Fruit fly (Drosophila melanogaster) whole organism, embryonic: ENCODE measurements around the gene CG43338.

Experiments used
- BEAF-32 ChIP-seq: fragments of 200-800 bp; sonication (Bioruptor generic); optimal IDR thresholded peaks from 3 replicates; lab custom pipeline; 2017; ENCODE audit warnings: missing biosample characterization, missing genetic modification characterization, mild to moderate bottlenecking, moderate library complexity, missing genetic modification reagents
- CG10543 ChIP-seq: fragments of 200-800 bp; sonication (Bioruptor generic); optimal IDR thresholded peaks from 3 replicates; lab custom pipeline; 2017; ENCODE audit warnings: missing biosample characterization, mild to moderate bottlenecking, missing genetic modification characterization, moderate library complexity
- CG12155 ChIP-seq: fragments of 200-800 bp; sonication (Bioruptor generic); optimal IDR thresholded peaks from 3 replicates; lab custom pipeline; 2016; ENCODE audit warnings: missing biosample characterization, missing genetic modification characterization
- CG13296 ChIP-seq: fragments of 200-800 bp; sonication (Bioruptor generic); optimal IDR thresholded peaks from 3 replicates; lab custom pipeline; 2018; ENCODE audit warnings: missing biosample characterization, mild to moderate bottlenecking, missing genetic modification characterization
- CG14710 ChIP-seq: fragments of 200-800 bp; sonication (Bioruptor generic); optimal IDR thresholded peaks from 3 replicates; lab custom pipeline; 2019; ENCODE audit warnings: missing biosample characterization, mild to moderate bottlenecking, missing genetic modification characterization, moderate library complexity
- CG15011 ChIP-seq: fragments of 200-800 bp; sonication (Bioruptor generic); optimal IDR thresholded peaks from 3 replicates; lab custom pipeline; 2018; ENCODE audit warnings: missing biosample characterization, mild to moderate bottlenecking, missing genetic modification characterization
- CG15269 ChIP-seq: fragments of 200-800 bp; sonication (Bioruptor generic); optimal IDR thresholded peaks from 2 replicates; lab custom pipeline; 2018; ENCODE audit warnings: missing biosample characterization, mild to moderate bottlenecking, missing genetic modification characterization, moderate library complexity
- CG15514 ChIP-seq: fragments of 200-800 bp; sonication (Bioruptor generic); optimal IDR thresholded peaks from 3 replicates; lab custom pipeline; 2017; ENCODE audit warnings: missing biosample characterization, missing genetic modification characterization, mild to moderate bottlenecking, moderate library complexity, missing genetic modification reagents
- CG1603 ChIP-seq: fragments of 200-800 bp; sonication (Bioruptor generic); optimal IDR thresholded peaks from 2 replicates; lab custom pipeline; 2019; ENCODE audit warnings: missing biosample characterization, mild to moderate bottlenecking, missing genetic modification characterization, moderate library complexity
- CG17385 ChIP-seq: fragments of 200-800 bp; sonication (Bioruptor generic); optimal IDR thresholded peaks from 3 replicates; lab custom pipeline; 2018; ENCODE audit warnings: missing biosample characterization, mild to moderate bottlenecking, missing genetic modification characterization
- CG2129 ChIP-seq: fragments of 200-800 bp; sonication (Bioruptor generic); IDR thresholded peaks from 2 replicates; pipeline ENCODE4 v1.3.6; 2022; ENCODE audit warnings: missing biosample characterization, missing genetic modification characterization; ENCODE audit not compliant: partially characterized antibody
- CG2202 ChIP-seq: fragments of 200-800 bp; sonication (Bioruptor generic); optimal IDR thresholded peaks from 2 replicates; lab custom pipeline; 2018; ENCODE audit warnings: missing biosample characterization, mild to moderate bottlenecking, missing genetic modification characterization
- CG34376 ChIP-seq: fragments of 200-800 bp; sonication (Bioruptor generic); optimal IDR thresholded peaks from 2 replicates; lab custom pipeline; 2018; ENCODE audit warnings: missing biosample characterization, mild to moderate bottlenecking, missing genetic modification characterization
- CG4424 ChIP-seq: fragments of 200-800 bp; sonication (Bioruptor generic); optimal IDR thresholded peaks from 3 replicates; lab custom pipeline; 2016; ENCODE audit warnings: missing biosample characterization, missing genetic modification characterization
- CG4820 ChIP-seq: fragments of 200-800 bp; sonication (Bioruptor generic); optimal IDR thresholded peaks from 3 replicates; lab custom pipeline; 2016; ENCODE audit warnings: missing biosample characterization, missing genetic modification characterization
- CG6175 ChIP-seq: fragments of 200-800 bp; sonication (Bioruptor generic); IDR thresholded peaks from 3 replicates; pipeline ENCODE4 v1.3.6; 2022; ENCODE audit warnings: missing biosample characterization, missing genetic modification characterization
- CG8388 ChIP-seq: fragments of 200-800 bp; sonication (Bioruptor generic); optimal IDR thresholded peaks from 2 replicates; lab custom pipeline; 2019; ENCODE audit warnings: missing biosample characterization, mild to moderate bottlenecking, missing genetic modification characterization, moderate library complexity
- CkIIα-i1 ChIP-seq: fragments of 200-800 bp; sonication (Bioruptor generic); IDR thresholded peaks from 2 replicates; pipeline ENCODE4 v1.3.6; 2022; ENCODE audit warnings: missing biosample characterization, missing genetic modification characterization
- Doc3 ChIP-seq: fragments of 200-800 bp; sonication (Bioruptor generic); IDR thresholded peaks from 3 replicates; pipeline ENCODE4 v1.3.6; 2022; ENCODE audit warnings: missing biosample characterization, missing genetic modification characterization; ENCODE audit not compliant: partially characterized antibody
- Dp ChIP-seq: fragments of 200-800 bp; sonication (Bioruptor generic); optimal IDR thresholded peaks from 2 replicates; lab custom pipeline; 2018; ENCODE audit warnings: missing biosample characterization, mild to moderate bottlenecking, missing genetic modification characterization, moderate library complexity
- Dref ChIP-seq: fragments of 200-800 bp; sonication (Bioruptor generic); IDR thresholded peaks from 2 replicates; pipeline ENCODE4 v1.3.6; 2022; ENCODE audit warnings: missing biosample characterization, missing genetic modification characterization
- Eip74EF ChIP-seq, 2 experiments: fragments of 200-800 bp in 1 of 2; fragments of >200 bp in 1 of 2; sonication (Bioruptor generic) in 1 of 2; optimal IDR thresholded peaks; 2 replicates each; lab custom pipeline; 2017 to 2019; ENCODE audit warnings: missing biosample characterization in 2 of 2, missing genetic modification characterization in 2 of 2, mild to moderate bottlenecking in 1 of 2, moderate library complexity in 1 of 2
- Ets97D ChIP-seq: fragments of 200-800 bp; sonication (Bioruptor generic); optimal IDR thresholded peaks from 3 replicates; lab custom pipeline; 2016; ENCODE audit warnings: missing biosample characterization, missing genetic modification characterization
- MESR4 ChIP-seq: fragments of 200-800 bp; sonication (Bioruptor generic); optimal IDR thresholded peaks from 2 replicates; lab custom pipeline; 2018; ENCODE audit warnings: missing biosample characterization, mild to moderate bottlenecking, missing genetic modification characterization, moderate library complexity
- MTF-1 ChIP-seq: fragments of 200-800 bp; sonication (Bioruptor generic); optimal IDR thresholded peaks from 2 replicates; lab custom pipeline; 2018; ENCODE audit warnings: missing biosample characterization, mild to moderate bottlenecking, missing genetic modification characterization, borderline replicate concordance
- Oaz ChIP-seq: fragments of 200-800 bp; sonication (Bioruptor generic); IDR thresholded peaks from 2 replicates; pipeline ENCODE4 v1.3.6; 2022; ENCODE audit warnings: missing biosample characterization, missing genetic modification characterization
- Pdp1 ChIP-seq, 2 experiments: fragments of 200-800 bp; sonication (Bioruptor generic); optimal IDR thresholded peaks; 3 replicates each; lab custom pipeline; 2016; ENCODE audit warnings: missing biosample characterization in 2 of 2, missing genetic modification characterization in 2 of 2, mild to moderate bottlenecking in 1 of 2, moderate library complexity in 1 of 2
- Sin3A ChIP-seq: fragments of >200 bp; optimal IDR thresholded peaks from 2 replicates; lab custom pipeline; 2018
- aop ChIP-seq: fragments of 200-800 bp; sonication (Bioruptor generic); IDR thresholded peaks from 2 replicates; pipeline ENCODE4 v1.3.6; 2022; ENCODE audit warnings: missing biosample characterization, missing genetic modification characterization
- cg ChIP-seq: fragments of 200-800 bp; sonication (Bioruptor generic); optimal IDR thresholded peaks from 3 replicates; lab custom pipeline; 2019; ENCODE audit warnings: missing biosample characterization, mild to moderate bottlenecking, missing genetic modification characterization, moderate library complexity
- chif ChIP-seq, 2 experiments: fragments of 200-800 bp; sonication (Bioruptor generic); optimal IDR thresholded peaks; 3 replicates each; lab custom pipeline; 2016; ENCODE audit warnings: missing biosample characterization in 2 of 2, missing genetic modification characterization in 2 of 2
- chn ChIP-seq: fragments of 200-800 bp; sonication (Bioruptor generic); optimal IDR thresholded peaks from 2 replicates; lab custom pipeline; 2016; ENCODE audit warnings: missing biosample characterization, missing genetic modification characterization
- ci ChIP-seq: fragments of 200-800 bp; sonication (Bioruptor generic); IDR thresholded peaks from 3 replicates; pipeline ENCODE4 v1.3.6; 2022; ENCODE audit warnings: missing biosample characterization, missing genetic modification characterization
- crp ChIP-seq, 2 experiments: fragments of 200-800 bp; sonication (Bioruptor generic); optimal IDR thresholded peaks; 2 replicates in 1 of 2; 3 replicates in 1 of 2; lab custom pipeline; 2017; ENCODE audit warnings: missing biosample characterization in 2 of 2, missing genetic modification characterization in 2 of 2, mild to moderate bottlenecking in 1 of 2, moderate library complexity in 1 of 2
- dimm ChIP-seq: fragments of 200-800 bp; sonication (Bioruptor generic); IDR thresholded peaks from 2 replicates; pipeline ENCODE4 v1.3.6; 2022; ENCODE audit warnings: missing biosample characterization, missing genetic modification characterization
- fru ChIP-seq: fragments of >200 bp; optimal IDR thresholded peaks from 2 replicates; lab custom pipeline; 2017
- gfzf ChIP-seq: fragments of 200-800 bp; sonication (Bioruptor generic); optimal IDR thresholded peaks from 2 replicates; lab custom pipeline; 2016; ENCODE audit warnings: missing biosample characterization, mild to moderate bottlenecking, missing genetic modification characterization, moderate library complexity
- knrl ChIP-seq: fragments of 200-800 bp; sonication (Bioruptor generic); IDR thresholded peaks from 3 replicates; pipeline ENCODE4 v1.3.6; 2022; ENCODE audit warnings: missing biosample characterization, missing genetic modification characterization; ENCODE audit not compliant: partially characterized antibody
- lbe ChIP-seq: fragments of 200-800 bp; sonication (Bioruptor generic); optimal IDR thresholded peaks from 2 replicates; lab custom pipeline; 2016; ENCODE audit warnings: missing biosample characterization, mild to moderate bottlenecking, missing genetic modification characterization
- luna ChIP-seq: fragments of 200-800 bp; sonication (Bioruptor generic); optimal IDR thresholded peaks from 2 replicates; lab custom pipeline; 2016; ENCODE audit warnings: missing biosample characterization, missing genetic modification characterization
- mld ChIP-seq: fragments of 200-800 bp; sonication (Bioruptor generic); IDR thresholded peaks from 3 replicates; pipeline ENCODE4 v1.3.6; 2022; ENCODE audit warnings: missing biosample characterization, missing genetic modification characterization; ENCODE audit not compliant: partially characterized antibody
- onecut ChIP-seq: fragments of 200-800 bp; sonication (Bioruptor generic); IDR thresholded peaks from 2 replicates; pipeline ENCODE4 v1.3.6; 2022; ENCODE audit warnings: missing biosample characterization, missing genetic modification characterization
- pho ChIP-seq: fragments of 200-800 bp; sonication (Bioruptor generic); optimal IDR thresholded peaks from 2 replicates; lab custom pipeline; 2016; ENCODE audit warnings: missing biosample characterization, missing genetic modification characterization
- pnt ChIP-seq: fragments of 200-800 bp; sonication (Bioruptor generic); optimal IDR thresholded peaks from 3 replicates; lab custom pipeline; 2016; ENCODE audit warnings: missing biosample characterization, missing genetic modification characterization
- sc ChIP-seq, 3 experiments: fragments of >200 bp in 2 of 3; fragments of 200-800 bp in 1 of 3; sonication (Bioruptor generic) in 1 of 3; optimal IDR thresholded peaks; 2 replicates in 2 of 3; 3 replicates in 1 of 3; lab custom pipeline; 2017; ENCODE audit warnings: mild to moderate bottlenecking in 1 of 3, missing biosample characterization in 1 of 3, missing genetic modification characterization in 1 of 3, missing genetic modification reagents in 1 of 3
- sqz ChIP-seq: fragments of 200-800 bp; sonication (Bioruptor generic); optimal IDR thresholded peaks from 3 replicates; lab custom pipeline; 2018; ENCODE audit warnings: missing biosample characterization, mild to moderate bottlenecking, missing genetic modification characterization
- toy ChIP-seq: fragments of 200-800 bp; sonication (Bioruptor generic); IDR thresholded peaks from 2 replicates; pipeline ENCODE4 v1.3.6; 2022; ENCODE audit warnings: missing biosample characterization, missing genetic modification characterization
- tup ChIP-seq: fragments of 200-800 bp; sonication (Bioruptor generic); optimal IDR thresholded peaks from 2 replicates; lab custom pipeline; 2016; ENCODE audit warnings: missing biosample characterization, mild to moderate bottlenecking, missing genetic modification characterization, moderate library complexity
- vfl ChIP-seq: fragments of 200-800 bp; sonication (Bioruptor generic); optimal IDR thresholded peaks from 2 replicates; lab custom pipeline; 2016; ENCODE audit warnings: missing biosample characterization, missing genetic modification characterization
- vvl ChIP-seq: fragments of 200-800 bp; sonication (Bioruptor generic); IDR thresholded peaks from 2 replicates; pipeline ENCODE4 v1.3.6; 2022; ENCODE audit warnings: missing biosample characterization, missing genetic modification characterization

CG43338 gene

DNA sequence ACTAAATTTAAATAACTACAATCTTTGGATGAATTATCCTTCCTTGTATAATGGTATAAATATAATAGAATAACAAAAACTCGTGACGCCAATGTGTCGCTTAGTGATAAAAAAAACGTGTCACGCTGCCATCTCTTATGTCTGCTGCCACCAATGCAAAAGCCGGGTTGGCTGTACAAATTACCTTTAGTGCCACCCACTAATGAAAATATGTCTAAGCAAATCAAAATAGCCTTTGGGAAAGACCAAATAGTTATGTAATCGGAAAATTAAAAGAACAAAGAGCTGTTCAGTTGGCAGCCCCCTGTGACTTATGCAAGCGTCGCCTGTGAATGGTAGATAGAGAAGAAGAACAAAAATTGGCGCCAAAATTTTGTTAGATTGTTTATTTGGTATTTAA, 18.3 kb upstream of the CG43338 start, which contains the start of gene CG10336 (continued):
- TF ChIP-seq vvl (GFP tag; lab: Robert Waterston, UW) (peak; percentile 48), CG10543 (GFP tag; lab: Kevin White, UChicago) (no peak), pnt (no peak), CG34376 (GFP tag; lab: Kevin White, UChicago) (no peak), pho (GFP tag; lab: Kevin White, UChicago) (no peak), sc (optimal IDR thresholded peaks at IDR 0.05; lab: Kevin White, UChicago) (no peak), sc (GFP tag; optimal IDR thresholded peaks at IDR 0.05; lab: Kevin White, UChicago) (no peak), knrl (GFP tag; lab: Robert Waterston, UW) (peak; percentile 52), CkIIα-i1 (GFP tag; lab: Robert Waterston, UW) (no peak), ci (no peak), chn (GFP tag; lab: Kevin White, UChicago) (no peak), BEAF-32 (GFP tag; lab: Kevin White, UChicago) (peak; percentile 16), tup (GFP tag; lab: Kevin White, UChicago) (no peak), toy (GFP tag; lab: Robert Waterston, UW) (no peak), Sin3A (lab: Kevin White, UChicago) (peak; percentile 49), Pdp1 (GFP tag; optimal IDR thresholded peaks at IDR 0.05; lab: Kevin White, UChicago) (peak in 1 of 2 experiments; percentile 100), CG6175 (GFP tag; lab: Robert Waterston, UW) (no peak), CG2129 (GFP tag; lab: Robert Waterston, UW) (peak; percentile 42), CG4424 (no peak), gfzf (GFP tag; lab: Kevin White, UChicago) (no peak), CG2202 (tag; lab: Kevin White, UChicago) (no peak), Dref (GFP tag; lab: Robert Waterston, UW) (peak; percentile 34; the same call in 1 of the 2 replicates), crp (GFP tag; optimal IDR thresholded peaks at IDR 0.05; lab: Kevin White, UChicago) (peak in 1 of 2 experiments; percentile 10), luna (GFP tag; lab: Kevin White, UChicago) (no peak), MESR4 (GFP tag; lab: Kevin White, UChicago) (peak; percentile 64), dimm (GFP tag; lab: Robert Waterston, UW) (no peak), CG17385 (peak; percentile 99), CG13296 (GFP tag; lab: Kevin White, UChicago) (no peak), MTF-1 (GFP tag; lab: Kevin White, UChicago) (no peak), vfl (GFP tag; lab: Kevin White, UChicago) (no peak), CG14710 (tag; lab: Kevin White, UChicago) (peak; percentile 21), lbe (GFP tag; lab: Kevin White, UChicago) (no peak), CG1603 (tag; lab: Kevin White, UChicago) (peak; percentile 17), CG12155 (no peak), Doc3 (GFP tag; lab: Robert Waterston, UW) (peak; percentile 54), mld (GFP tag; lab: Robert Waterston, UW) (no peak), CG15269 (tag; lab: Kevin White, UChicago) (no peak), aop (GFP tag; lab: Robert Waterston, UW) (no peak), sqz (GFP tag; lab: Kevin White, UChicago) (peak; percentile 33), Dp (GFP tag; lab: Kevin White, UChicago) (peak; percentile 89), Ets97D (GFP tag; lab: Kevin White, UChicago) (peak; percentile 9), chif (GFP tag; optimal IDR thresholded peaks at IDR 0.05; lab: Kevin White, UChicago) (no peak), CG8388 (GFP tag; lab: Kevin White, UChicago) (no peak), CG4820 (GFP tag; lab: Kevin White, UChicago) (no peak), CG15011 (GFP tag; lab: Kevin White, UChicago) (no peak), CG15514 (GFP tag; lab: Kevin White, UChicago) (peak; percentile 55), Oaz (GFP tag; lab: Robert Waterston, UW) (no peak), cg (no peak), Eip74EF (GFP tag; optimal IDR thresholded peaks at IDR 0.05; lab: Kevin White, UChicago) (no peak), fru (lab: Kevin White, UChicago) (no peak), onecut (GFP tag; lab: Robert Waterston, UW) (no peak)
